Worm (Caenorhabditis elegans) whole organism, mixed stage, embryonic: ENCODE measurements around the gene ceh-100.

Experiments
- M03D4.4 ChIP-seq: sonication (generic microtip); optimal IDR thresholded peaks from 2 replicates; lab custom pipeline; 2017; ENCODE audit warnings: mild to moderate bottlenecking, missing genetic modification characterization, missing compliant biosample characterization
- bed-3 ChIP-seq: fragments of 200-800 bp; sonication (Bioruptor generic); optimal IDR thresholded peaks from 3 replicates; lab custom pipeline; 2018; ENCODE audit warnings: mild to moderate bottlenecking, missing genetic modification characterization, moderate library complexity, missing compliant biosample characterization
- blmp-1 ChIP-seq: fragments of 150-350 bp; optimal IDR thresholded peaks from 2 replicates; lab custom pipeline; 2014; ENCODE audit warnings: missing biosample characterization, missing genetic modification characterization
- ceh-39 ChIP-seq: fragments of 150-350 bp; optimal IDR thresholded peaks from 2 replicates; lab custom pipeline; 2014; ENCODE audit warnings: missing biosample characterization, missing genetic modification characterization
- ceh-43 ChIP-seq: fragments of 200-800 bp; sonication (Bioruptor generic); optimal IDR thresholded peaks from 2 replicates; lab custom pipeline; 2018; ENCODE audit warnings: mild to moderate bottlenecking, missing genetic modification characterization, moderate library complexity, missing compliant biosample characterization
- ces-1 ChIP-seq: fragments of 150-350 bp; optimal IDR thresholded peaks from 2 replicates; lab custom pipeline; 2014; ENCODE audit warnings: missing biosample characterization, missing genetic modification reagents, missing genetic modification characterization
- cnd-1 ChIP-seq: fragments of 200-800 bp; sonication (Bioruptor generic); optimal IDR thresholded peaks from 2 replicates; lab custom pipeline; 2018; ENCODE audit warnings: mild to moderate bottlenecking, missing genetic modification characterization, missing compliant biosample characterization
- drap-1 ChIP-seq: fragments of 200-800 bp; sonication (Bioruptor generic); optimal IDR thresholded peaks from 3 replicates; lab custom pipeline; 2018; ENCODE audit warnings: mild to moderate bottlenecking, missing genetic modification characterization, missing compliant biosample characterization
- elt-1 ChIP-seq: sonication (generic microtip); optimal IDR thresholded peaks from 2 replicates; lab custom pipeline; 2017; ENCODE audit warnings: missing genetic modification characterization, mild to moderate bottlenecking, missing compliant biosample characterization, antibody characterized with exemption, moderate library complexity, borderline replicate concordance; ENCODE audit not compliant: insufficient read depth
- elt-3 ChIP-seq: fragments of 150-350 bp; optimal IDR thresholded peaks from 2 replicates; lab custom pipeline; 2014; ENCODE audit warnings: missing biosample characterization, missing genetic modification characterization
- flh-1 ChIP-seq: fragments of 200-800 bp; sonication (Bioruptor generic); optimal IDR thresholded peaks from 2 replicates; lab custom pipeline; 2018; ENCODE audit warnings: mild to moderate bottlenecking, missing genetic modification characterization, moderate library complexity, missing compliant biosample characterization
- ham-2 ChIP-seq: fragments of 200-800 bp; sonication (Bioruptor generic); optimal IDR thresholded peaks from 2 replicates; lab custom pipeline; 2018; ENCODE audit warnings: mild to moderate bottlenecking, missing genetic modification characterization, missing compliant biosample characterization
- hlh-1 ChIP-seq: fragments of 150-350 bp; optimal IDR thresholded peaks from 2 replicates; lab custom pipeline; 2014; ENCODE audit warnings: missing biosample characterization, missing genetic modification reagents, missing genetic modification characterization
- lin-13 ChIP-seq: fragments of 150-350 bp; optimal IDR thresholded peaks from 2 replicates; lab custom pipeline; 2014; ENCODE audit warnings: missing biosample characterization, missing genetic modification characterization
- lin-32 ChIP-seq: fragments of 200-800 bp; sonication (Bioruptor generic); optimal IDR thresholded peaks from 2 replicates; lab custom pipeline; 2018; ENCODE audit warnings: mild to moderate bottlenecking, missing genetic modification characterization, missing compliant biosample characterization
- lsy-2 ChIP-seq: fragments of 150-350 bp; optimal IDR thresholded peaks from 2 replicates; lab custom pipeline; 2014; ENCODE audit warnings: missing biosample characterization, missing genetic modification characterization
- mab-5 ChIP-seq: fragments of 150-350 bp; optimal IDR thresholded peaks from 2 replicates; lab custom pipeline; 2014; ENCODE audit warnings: missing biosample characterization, missing genetic modification characterization
- mep-1 ChIP-seq: fragments of 150-350 bp; optimal IDR thresholded peaks from 2 replicates; lab custom pipeline; 2017; ENCODE audit warnings: missing biosample characterization, missing genetic modification reagents, missing genetic modification characterization, inconsistent platforms
- mls-2 ChIP-seq: sonication (generic microtip); optimal IDR thresholded peaks from 2 replicates; lab custom pipeline; 2016; ENCODE audit warnings: mild to moderate bottlenecking, missing genetic modification characterization, moderate library complexity, missing compliant biosample characterization
- nhr-12 ChIP-seq: fragments of 150-350 bp; optimal IDR thresholded peaks from 2 replicates; lab custom pipeline; 2014; ENCODE audit warnings: missing biosample characterization, missing genetic modification characterization
- nhr-2 ChIP-seq: fragments of 150-350 bp; optimal IDR thresholded peaks from 2 replicates; lab custom pipeline; 2014; ENCODE audit warnings: missing biosample characterization, missing genetic modification characterization
- nhr-237 ChIP-seq: fragments of 150-350 bp; optimal IDR thresholded peaks from 2 replicates; lab custom pipeline; 2014; ENCODE audit warnings: missing biosample characterization, missing genetic modification characterization
- nhr-28 ChIP-seq: fragments of 150-350 bp; optimal IDR thresholded peaks from 2 replicates; lab custom pipeline; 2014; ENCODE audit warnings: missing biosample characterization, missing genetic modification characterization
- nhr-76 ChIP-seq: sonication (generic microtip); optimal IDR thresholded peaks from 2 replicates; lab custom pipeline; 2017; ENCODE audit warnings: missing biosample characterization, missing genetic modification characterization
- pha-4 ChIP-seq: fragments of 150-350 bp; optimal IDR thresholded peaks from 2 replicates; lab custom pipeline; 2018; ENCODE audit warnings: missing biosample characterization, missing genetic modification reagents, missing genetic modification characterization
- sem-2 ChIP-seq: fragments of 200-800 bp; sonication (Bioruptor generic); optimal IDR thresholded peaks from 2 replicates; lab custom pipeline; 2018; ENCODE audit warnings: mild to moderate bottlenecking, missing genetic modification characterization, missing compliant biosample characterization
- snpc-4 ChIP-seq: fragments of 150-350 bp; optimal IDR thresholded peaks from 2 replicates; lab custom pipeline; 2014; ENCODE audit warnings: missing biosample characterization, missing genetic modification characterization
- sptf-1 ChIP-seq: sonication (generic microtip); optimal IDR thresholded peaks from 2 replicates; lab custom pipeline; 2017; ENCODE audit warnings: mild to moderate bottlenecking, missing genetic modification characterization, moderate library complexity, missing compliant biosample characterization
- tbx-8 ChIP-seq: fragments of 200-800 bp; sonication (Bioruptor generic); optimal IDR thresholded peaks from 2 replicates; lab custom pipeline; 2018; ENCODE audit warnings: mild to moderate bottlenecking, missing genetic modification characterization, moderate library complexity, missing compliant biosample characterization
- unc-120 ChIP-seq: sonication (generic microtip); optimal IDR thresholded peaks from 2 replicates; lab custom pipeline; 2017; ENCODE audit warnings: missing genetic modification characterization, missing compliant biosample characterization; ENCODE audit not compliant: poor library complexity, severe bottlenecking
- unc-39 ChIP-seq: fragments of 150-350 bp; optimal IDR thresholded peaks from 2 replicates; lab custom pipeline; 2014; ENCODE audit warnings: missing biosample characterization, missing genetic modification characterization
- zip-8 ChIP-seq: fragments of 150-350 bp; optimal IDR thresholded peaks from 2 replicates; lab custom pipeline; 2014; ENCODE audit warnings: missing biosample characterization, missing genetic modification characterization
- ztf-11 ChIP-seq: fragments of 150-350 bp; optimal IDR thresholded peaks from 2 replicates; lab custom pipeline; 2014; ENCODE audit warnings: missing biosample characterization, missing genetic modification characterization

ceh-100 gene

DNA sequence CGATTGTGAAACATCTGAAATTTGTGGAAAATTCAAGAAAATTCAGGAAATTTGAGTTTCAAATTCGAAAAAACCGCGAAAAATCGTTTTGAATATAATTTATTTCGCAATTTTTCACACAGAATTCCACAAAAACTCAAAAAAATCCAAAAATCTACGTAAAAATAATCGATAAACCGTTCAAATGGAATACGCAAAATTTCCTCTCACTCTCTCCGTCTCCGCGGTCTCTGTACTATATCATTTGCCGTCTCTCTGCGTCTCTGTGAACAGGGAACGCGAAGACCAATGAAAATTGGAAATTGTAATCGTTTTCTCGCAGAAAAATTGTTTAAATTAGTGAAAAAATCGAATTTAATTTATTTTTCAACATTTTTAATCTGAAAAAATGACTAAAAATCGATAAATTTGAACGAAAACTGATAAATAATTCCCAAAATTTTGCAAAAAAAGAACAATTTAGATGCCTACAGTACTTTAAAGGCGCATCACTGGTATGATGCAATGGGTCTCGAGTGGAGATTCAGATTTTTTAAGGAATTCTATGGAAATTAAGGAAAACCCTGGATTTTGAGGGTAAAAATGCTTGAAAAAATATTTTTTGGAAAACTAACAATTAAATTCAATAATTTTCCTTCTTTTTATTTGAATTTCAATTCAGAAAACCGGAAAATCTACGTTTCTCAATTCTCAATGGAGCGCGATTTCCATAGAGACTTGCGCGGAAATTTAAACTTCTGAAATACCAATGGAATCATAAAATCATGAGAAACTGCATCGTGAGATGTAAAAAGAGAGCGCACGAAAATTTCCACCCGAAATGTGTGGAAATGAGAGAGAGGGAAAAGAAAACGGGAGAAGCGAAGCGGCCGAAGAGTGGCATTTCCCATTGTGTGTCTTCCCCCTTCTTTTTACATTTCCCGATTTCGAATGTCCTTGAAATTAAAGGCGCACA is at the start of gene ceh-100, which contains the start of gene lips-15:
ceh-100 (minus strand) TSS at position 14 of the 955 bp plus-strand sequence.
lips-15 (plus strand) TSS at position 720 of the 955 bp plus-strand sequence.
- TF ChIP-seq bed-3 (no peak), elt-1 (tag; lab: Kevin White, UChicago) (no peak), mls-2 (tag; lab: Kevin White, UChicago) (no peak), elt-3 (no peak), ces-1 (GFP tag; lab: Kevin White, UChicago) (no peak), lsy-2 (tag; lab: Kevin White, UChicago) (peak; percentile 24), flh-1 (no peak), ceh-39 (tag; lab: Kevin White, UChicago) (peak; percentile 10), unc-120 (tag; lab: Kevin White, UChicago) (peak; percentile 5), cnd-1 (tag; lab: Kevin White, UChicago) (no peak), drap-1 (no peak), blmp-1 (no peak), lin-32 (GFP tag; lab: Kevin White, UChicago) (no peak), hlh-1 (tag; lab: Kevin White, UChicago) (no peak), M03D4.4 (tag; lab: Kevin White, UChicago) (no peak), sem-2 (GFP tag; lab: Kevin White, UChicago) (no peak), nhr-28 (tag; lab: Kevin White, UChicago) (no peak), ceh-43 (GFP tag; lab: Kevin White, UChicago) (no peak), tbx-8 (no peak), nhr-2 (tag; lab: Kevin White, UChicago) (no peak), ham-2 (GFP tag; lab: Kevin White, UChicago) (no peak), nhr-12 (tag; lab: Kevin White, UChicago) (no peak), mep-1 (tag; lab: Kevin White, UChicago) (peak; percentile 61), mab-5 (tag; lab: Kevin White, UChicago) (no peak), snpc-4 (tag; lab: Kevin White, UChicago) (no peak), ztf-11 (tag; lab: Kevin White, UChicago) (no peak), nhr-237 (no peak), nhr-76 (tag; lab: Kevin White, UChicago) (no peak), lin-13 (tag; lab: Kevin White, UChicago) (no peak), sptf-1 (no peak)

- TF ChIP-seq sptf-1: no peak
- no peak for TF ChIP-seq nhr-28 (tag; lab: Kevin White, UChicago)
- no peak for TF ChIP-seq zip-8 (tag; lab: Kevin White, UChicago)
- no peak for TF ChIP-seq pha-4
- no peak for TF ChIP-seq flh-1
- no peak for TF ChIP-seq ham-2 (GFP tag; lab: Kevin White, UChicago)
- no peak for TF ChIP-seq bed-3
- TF ChIP-seq M03D4.4 (tag; lab: Kevin White, UChicago): no peak
- no peak for TF ChIP-seq tbx-8
- TF ChIP-seq cnd-1 (tag; lab: Kevin White, UChicago): no peak
- no peak for TF ChIP-seq blmp-1
- TF ChIP-seq elt-3: no peak
Observed at ce11 chrII:12640370-12640769, 36.9 kb upstream of the ceh-100 start, which contains the start of gene nhr-235. Gene nhr-235, plus strand, starts transcription at chrII:12640670.

ce11 chrII:12636602-12637001 is 33.1 kb upstream of the ceh-100 start, which contains the start of gene nhr-234:
Gene nhr-234, plus strand, starts transcription at chrII:12636678.
- TF ChIP-seq snpc-4 (tag; lab: Kevin White, UChicago) (no peak), ham-2 (GFP tag; lab: Kevin White, UChicago) (no peak), mls-2 (tag; lab: Kevin White, UChicago) (no peak), elt-1 (tag; lab: Kevin White, UChicago) (no peak), ceh-39 (tag; lab: Kevin White, UChicago) (no peak), lin-32 (GFP tag; lab: Kevin White, UChicago) (no peak), nhr-237 (no peak), pha-4 (no peak), M03D4.4 (tag; lab: Kevin White, UChicago) (no peak), unc-39 (tag; lab: Kevin White, UChicago) (no peak)
